Worm (Caenorhabditis elegans): ENCODE results near the gene C38C6.3.

The C38C6.3 gene

ce11 chrII:14598367-14598766 is 34.6 kb upstream of the C38C6.3 start (continued):
- TF ChIP-seq lir-3 (tag; optimal IDR thresholded peaks at IDR 0.05; ENCODE audit: poor library complexity) (peak; percentile 51), nhr-12 (tag; optimal IDR thresholded peaks at IDR 0.05) (no peak), dsc-1 (tag; optimal IDR thresholded peaks at IDR 0.05) (peak; percentile 59), grh-1 (GFP tag; IDR thresholded peaks at IDR 0.05) (no peak), efl-1 (optimal IDR thresholded peaks at IDR 0.05) (peak; percentile 32 to 51), efl-1 (GFP tag; optimal IDR thresholded peaks at IDR 0.05 in 1 of 2) (peak; percentile 42 to 92), lin-14 (GFP tag; optimal IDR thresholded peaks at IDR 0.05) (peak; percentile 87), fos-1 (tag; optimal IDR thresholded peaks at IDR 0.05) (no peak), ceh-90 (tag; optimal IDR thresholded peaks at IDR 0.05) (no peak), tlp-1 (tag; optimal IDR thresholded peaks at IDR 0.05) (no peak), ets-5 (GFP tag; IDR thresholded peaks at IDR 0.05) (no peak), C34B4.2 (tag; optimal IDR thresholded peaks at IDR 0.05) (no peak), rnt-1 (tag; optimal IDR thresholded peaks at IDR 0.05) (peak; percentile 82), sptf-1 (tag; optimal IDR thresholded peaks at IDR 0.05) (no peak), aly-2 (tag; optimal IDR thresholded peaks at IDR 0.05) (no peak), lin-15B (tag; optimal IDR thresholded peaks at IDR 0.05) (no peak), C04F5.9 (tag; optimal IDR thresholded peaks at IDR 0.05) (no peak), mab-9 (GFP tag; IDR thresholded peaks at IDR 0.05) (no peak), ztf-4 (tag; optimal IDR thresholded peaks at IDR 0.05) (peak; percentile 69), nhr-76 (tag; optimal IDR thresholded peaks at IDR 0.05) (no peak), lin-13 (GFP tag; optimal IDR thresholded peaks at IDR 0.05) (peak; percentile 57), ama-1 (optimal IDR thresholded peaks at IDR 0.05) (peak; percentile 32), ztf-11 (tag; optimal IDR thresholded peaks at IDR 0.05) (no peak), nhr-90 (tag; optimal IDR thresholded peaks at IDR 0.05; ENCODE audit: poor library complexity) (peak; percentile 66), fkh-4 (tag; optimal IDR thresholded peaks at IDR 0.05; ENCODE audit: borderline replicate concordance) (no peak), nhr-28 (tag; optimal IDR thresholded peaks at IDR 0.05) (no peak), efl-3 (GFP tag; optimal IDR thresholded peaks at IDR 0.05) (no peak), fkh-10 (GFP tag; optimal IDR thresholded peaks at IDR 0.05) (no peak), vab-15 (tag; optimal IDR thresholded peaks at IDR 0.05) (no peak), dpl-1 (GFP tag; optimal IDR thresholded peaks at IDR 0.05) (peak; percentile 28 to 53 (median 45)), lin-39 (tag; optimal IDR thresholded peaks at IDR 0.05) (no peak), elt-3 (tag; optimal IDR thresholded peaks at IDR 0.05) (peak in 2 of 6 experiments; percentile 38 to 54), snpc-4 (tag; optimal IDR thresholded peaks at IDR 0.05) (peak; percentile 59), sox-4 (tag; optimal IDR thresholded peaks at IDR 0.05) (no peak), lsy-2 (tag; optimal IDR thresholded peaks at IDR 0.05) (peak; percentile 76 to 79), nhr-20 (tag; optimal IDR thresholded peaks at IDR 0.05) (peak; percentile 84), alr-1 (tag; optimal IDR thresholded peaks at IDR 0.05; ENCODE audit: borderline replicate concordance) (no peak)

- no peak for TF ChIP-seq elt-2 (tag; optimal IDR thresholded peaks at IDR 0.05)
- TF ChIP-seq mep-1 (tag; optimal IDR thresholded peaks at IDR 0.05), result peak; percentile 6
Observed at ce11 chrII:14599284-14599862, 33.5 kb upstream of the C38C6.3 start.

ce11 chrII:14599933-14600630 is 32.8 kb upstream of the C38C6.3 start:
- peak; percentile 7 for TF ChIP-seq elt-2 (tag; optimal IDR thresholded peaks at IDR 0.05)
- TF ChIP-seq snpc-4 (tag; optimal IDR thresholded peaks at IDR 0.05), result no peak
- TF ChIP-seq ceh-63 (GFP tag; optimal IDR thresholded peaks at IDR 0.05), result no peak
- no peak for TF ChIP-seq unc-30 (tag; optimal IDR thresholded peaks at IDR 0.05)
- peak; percentile 0 for TF ChIP-seq sup-37 (GFP tag; optimal IDR thresholded peaks at IDR 0.05)
- TF ChIP-seq ets-5 (GFP tag; IDR thresholded peaks at IDR 0.05), result no peak
- TF ChIP-seq mab-9 (GFP tag; IDR thresholded peaks at IDR 0.05), result no peak
- no peak for TF ChIP-seq fkh-10 (GFP tag; optimal IDR thresholded peaks at IDR 0.05)
- TF ChIP-seq ztf-4 (tag; optimal IDR thresholded peaks at IDR 0.05), result no peak
- TF ChIP-seq zag-1 (tag; optimal IDR thresholded peaks at IDR 0.05), result no peak
- TF ChIP-seq sox-4 (tag; optimal IDR thresholded peaks at IDR 0.05), result no peak
- no peak for TF ChIP-seq skn-1 (tag; optimal IDR thresholded peaks at IDR 0.05)
- TF ChIP-seq egl-27 (tag; optimal IDR thresholded peaks at IDR 0.05), result no peak
- TF ChIP-seq rnt-1 (tag; optimal IDR thresholded peaks at IDR 0.05), result no peak
- no peak for TF ChIP-seq ceh-8 (GFP tag; optimal IDR thresholded peaks at IDR 0.05)
- TF ChIP-seq nhr-19 (GFP tag; conservative IDR thresholded peaks at IDR 0.05), result peak; percentile 31
- peak; percentile 46 for TF ChIP-seq blmp-1 (tag; optimal IDR thresholded peaks at IDR 0.05)
- TF ChIP-seq xbp-1 (tag; optimal IDR thresholded peaks at IDR 0.05), result no peak
- TF ChIP-seq lin-13 (GFP tag; optimal IDR thresholded peaks at IDR 0.05), result no peak
- no peak for TF ChIP-seq nhr-77 (tag; optimal IDR thresholded peaks at IDR 0.05)
